Fruit fly (Drosophila melanogaster) whole organism, pupa: ENCODE measurements around the gene bves.

ENCODE experiments used
- CG10348 ChIP-seq: fragments of 200-800 bp; sonication (Bioruptor generic); IDR thresholded peaks from 2 replicates; pipeline ENCODE4 v1.3.6; 2022; ENCODE audit warnings: missing biosample characterization, missing genetic modification characterization
- CG12605 ChIP-seq: fragments of 200-800 bp; sonication (Bioruptor generic); IDR thresholded peaks from 2 replicates; pipeline ENCODE4 v1.3.6; 2022; ENCODE audit warnings: missing biosample characterization, missing genetic modification characterization
- CG13204 ChIP-seq: fragments of 200-800 bp; sonication (Bioruptor generic); optimal IDR thresholded peaks from 2 replicates; lab custom pipeline; 2018; ENCODE audit warnings: missing biosample characterization, mild to moderate bottlenecking, missing genetic modification characterization, moderate library complexity
- CG14655 ChIP-seq: fragments of 200-800 bp; sonication (Bioruptor generic); optimal IDR thresholded peaks from 3 replicates; lab custom pipeline; 2017; ENCODE audit warnings: mild to moderate bottlenecking, missing biosample characterization, missing genetic modification reagents, missing genetic modification characterization
- CG15710 ChIP-seq: fragments of 200-800 bp; sonication (Bioruptor generic); optimal IDR thresholded peaks from 2 replicates; lab custom pipeline; 2018; ENCODE audit warnings: missing biosample characterization, mild to moderate bottlenecking, missing genetic modification characterization, moderate library complexity
- CG17806 ChIP-seq: fragments of 200-800 bp; sonication (Bioruptor generic); optimal IDR thresholded peaks from 2 replicates; lab custom pipeline; 2018; ENCODE audit warnings: missing biosample characterization, mild to moderate bottlenecking, missing genetic modification characterization, moderate library complexity
- CG32121 ChIP-seq: fragments of 200-800 bp; sonication (Bioruptor generic); IDR thresholded peaks from 2 replicates; pipeline ENCODE4 v1.3.6; 2022; ENCODE audit warnings: missing biosample characterization, missing genetic modification characterization
- CG34367 ChIP-seq: fragments of 200-800 bp; sonication (Bioruptor generic); optimal IDR thresholded peaks from 2 replicates; lab custom pipeline; 2018; ENCODE audit warnings: missing biosample characterization, mild to moderate bottlenecking, missing genetic modification characterization
- CG4496 ChIP-seq: fragments of 200-800 bp; sonication (Bioruptor generic); IDR thresholded peaks from 3 replicates; pipeline ENCODE4 v1.3.6; 2022; ENCODE audit warnings: missing biosample characterization, missing genetic modification characterization
- CG8159 ChIP-seq: fragments of 200-800 bp; sonication (Bioruptor generic); optimal IDR thresholded peaks from 3 replicates; lab custom pipeline; 2018; ENCODE audit warnings: missing biosample characterization, mild to moderate bottlenecking, missing genetic modification characterization, moderate library complexity
- CG8301 ChIP-seq: fragments of 200-800 bp; sonication (Bioruptor generic); optimal IDR thresholded peaks from 2 replicates; lab custom pipeline; 2018; ENCODE audit warnings: missing biosample characterization, mild to moderate bottlenecking, missing genetic modification characterization
- CG9948 ChIP-seq: fragments of 200-800 bp; sonication (Bioruptor generic); optimal IDR thresholded peaks from 2 replicates; lab custom pipeline; 2018; ENCODE audit warnings: missing biosample characterization, mild to moderate bottlenecking, missing genetic modification characterization, moderate library complexity
- D1 ChIP-seq: fragments of 200-800 bp; sonication (Bioruptor generic); optimal IDR thresholded peaks from 2 replicates; lab custom pipeline; 2018; ENCODE audit warnings: missing biosample characterization, mild to moderate bottlenecking, missing genetic modification characterization, moderate library complexity
- EcR ChIP-seq: fragments of 200-800 bp; sonication (Bioruptor generic); optimal IDR thresholded peaks from 3 replicates; lab custom pipeline; 2019; ENCODE audit warnings: missing biosample characterization, missing genetic modification characterization, mild to moderate bottlenecking, moderate library complexity, missing genetic modification reagents
- Ets98B ChIP-seq: fragments of 200-800 bp; sonication (Bioruptor generic); IDR thresholded peaks from 2 replicates; pipeline ENCODE4 v1.3.6; 2022; ENCODE audit warnings: missing biosample characterization, missing genetic modification characterization
- Pif1A ChIP-seq: fragments of 200-800 bp; sonication (Bioruptor generic); optimal IDR thresholded peaks from 3 replicates; lab custom pipeline; 2016; ENCODE audit warnings: missing biosample characterization, missing genetic modification characterization
- Pif1B ChIP-seq: fragments of 200-800 bp; sonication (Bioruptor generic); optimal IDR thresholded peaks from 3 replicates; lab custom pipeline; 2016; ENCODE audit warnings: missing biosample characterization, missing genetic modification characterization
- Snoo ChIP-seq: fragments of 200-800 bp; sonication (Bioruptor generic); optimal IDR thresholded peaks from 3 replicates; lab custom pipeline; 2017; ENCODE audit warnings: missing biosample characterization, mild to moderate bottlenecking, missing genetic modification characterization, inconsistent platforms
- fd96Ca ChIP-seq: fragments of 200-800 bp; sonication (Bioruptor generic); IDR thresholded peaks from 3 replicates; pipeline ENCODE4 v1.3.6; 2022; ENCODE audit warnings: missing biosample characterization, missing genetic modification characterization
- gl ChIP-seq: fragments of 200-800 bp; sonication (Bioruptor generic); optimal IDR thresholded peaks from 2 replicates; lab custom pipeline; 2018; ENCODE audit warnings: missing biosample characterization, mild to moderate bottlenecking, missing genetic modification characterization
- rn ChIP-seq: fragments of 200-800 bp; sonication (Bioruptor generic); IDR thresholded peaks from 2 replicates; pipeline ENCODE4 v1.3.6; 2022; ENCODE audit warnings: missing biosample characterization, missing genetic modification characterization

The bves gene

DNA sequence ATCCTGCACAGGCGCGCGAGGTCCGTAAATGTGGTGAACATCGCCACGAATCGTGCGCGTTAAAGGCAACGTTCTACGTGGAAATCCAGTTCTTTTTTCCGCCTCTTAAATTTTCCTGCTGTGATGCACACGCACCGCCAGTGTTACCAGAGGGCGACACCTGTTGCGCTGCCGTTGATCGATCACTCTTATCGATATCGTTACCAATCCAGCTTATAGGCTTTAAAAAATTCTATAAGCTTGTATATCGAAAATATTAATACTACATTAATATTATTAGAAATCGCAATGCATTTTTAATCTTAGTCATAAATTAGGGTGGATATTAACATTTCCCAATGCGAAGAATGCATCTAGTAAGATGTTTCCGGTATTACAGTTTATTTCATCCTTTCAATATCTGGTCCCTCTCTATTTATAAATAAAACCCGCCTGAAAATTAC is 21.9 kb upstream of the bves start, which contains the start of gene CG1529:
Gene CG1529, minus strand, starts transcription at position 132 of the 443 bp plus-strand sequence.
- TF ChIP-seq CG8159 (tag; lab: Kevin White, UChicago): peak; percentile 8
- no peak for TF ChIP-seq CG12605 (GFP tag; lab: Robert Waterston, UW)

DNA sequence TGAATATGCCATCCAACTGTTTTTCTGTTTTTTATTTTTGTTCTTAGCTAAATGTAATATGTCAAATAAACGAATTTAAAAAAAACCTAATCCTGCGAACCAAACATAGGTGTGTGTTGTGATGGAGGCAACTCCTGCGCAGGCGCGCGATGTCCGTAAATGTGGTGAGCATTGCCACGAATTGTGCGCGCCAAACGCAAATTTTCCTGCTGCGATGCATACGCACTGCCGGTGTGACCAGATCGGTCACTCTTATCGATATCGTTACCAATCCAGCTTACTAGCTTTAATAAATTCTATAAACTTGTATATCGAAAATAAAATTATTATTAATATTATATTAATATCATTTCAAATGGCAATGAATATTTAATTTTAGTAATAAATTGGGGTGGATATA is 19.1 kb upstream of the bves start:
- TF ChIP-seq gl (tag; lab: Kevin White, UChicago) (no peak), CG8159 (tag; lab: Kevin White, UChicago) (no peak), CG12605 (GFP tag; lab: Robert Waterston, UW) (no peak), CG17806 (tag; lab: Kevin White, UChicago) (no peak), rn (GFP tag; lab: Robert Waterston, UW) (no peak), CG32121 (GFP tag; lab: Robert Waterston, UW) (no peak), D1 (no peak), CG15710 (tag; lab: Kevin White, UChicago) (no peak), Ets98B (GFP tag; lab: Robert Waterston, UW) (no peak), Pif1A (GFP tag; lab: Kevin White, UChicago) (no peak), Pif1B (GFP tag; lab: Kevin White, UChicago) (no peak), Snoo (tag; lab: Kevin White, UChicago) (no peak), fd96Ca (GFP tag; lab: Robert Waterston, UW) (no peak), CG8301 (tag; lab: Kevin White, UChicago) (no peak), CG9948 (tag; lab: Kevin White, UChicago) (no peak), EcR (GFP tag; lab: Kevin White, UChicago) (no peak), CG14655 (GFP tag; lab: Kevin White, UChicago) (no peak), CG34367 (tag; lab: Kevin White, UChicago) (no peak), CG4496 (GFP tag; lab: Robert Waterston, UW) (no peak), CG10348 (GFP tag; lab: Robert Waterston, UW) (no peak)

DNA sequence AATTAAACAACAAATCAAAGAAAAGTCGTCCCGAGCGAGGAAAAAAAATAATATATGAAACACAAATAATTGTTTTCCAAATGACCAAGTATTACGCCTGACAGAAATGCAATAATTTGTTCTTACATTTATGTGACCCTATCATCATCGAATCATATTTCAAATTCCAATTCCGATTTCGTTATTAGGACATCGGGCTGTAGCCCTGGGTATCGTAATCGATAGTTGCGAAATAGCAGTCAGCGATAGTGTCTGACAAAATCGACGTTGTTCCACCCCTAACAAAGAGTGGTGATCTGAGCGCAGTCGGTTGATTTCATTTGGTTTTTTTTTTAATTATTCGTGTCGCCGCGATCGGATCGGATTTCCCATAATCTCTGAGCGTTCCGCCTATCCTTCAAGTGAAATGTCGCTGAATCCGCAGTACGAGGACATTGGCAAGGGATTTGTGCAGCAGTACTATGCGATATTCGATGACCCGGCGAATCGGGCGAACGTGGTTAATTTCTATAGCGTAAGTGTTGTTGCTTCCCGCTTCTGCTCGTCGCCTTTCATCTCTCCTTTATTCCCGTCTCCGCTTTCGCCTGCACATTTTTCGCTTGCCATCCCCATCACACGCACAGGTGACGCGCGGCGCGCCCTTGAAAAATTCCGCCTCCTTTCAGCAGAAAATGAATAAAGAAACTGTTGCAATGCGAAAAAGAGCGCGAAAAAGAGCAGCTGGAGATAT is 18.4 kb upstream of the bves start, which contains the start of gene Ntf-2:
Gene Ntf-2, plus strand, starts transcription at position 262 of the 730 bp plus-strand sequence.
- TF ChIP-seq EcR (GFP tag; lab: Kevin White, UChicago) (peak; percentile 43), CG32121 (GFP tag; lab: Robert Waterston, UW) (no peak), Snoo (tag; lab: Kevin White, UChicago) (no peak), Pif1A (GFP tag; lab: Kevin White, UChicago) (no peak), CG12605 (GFP tag; lab: Robert Waterston, UW) (no peak), CG8301 (tag; lab: Kevin White, UChicago) (no peak)

DNA sequence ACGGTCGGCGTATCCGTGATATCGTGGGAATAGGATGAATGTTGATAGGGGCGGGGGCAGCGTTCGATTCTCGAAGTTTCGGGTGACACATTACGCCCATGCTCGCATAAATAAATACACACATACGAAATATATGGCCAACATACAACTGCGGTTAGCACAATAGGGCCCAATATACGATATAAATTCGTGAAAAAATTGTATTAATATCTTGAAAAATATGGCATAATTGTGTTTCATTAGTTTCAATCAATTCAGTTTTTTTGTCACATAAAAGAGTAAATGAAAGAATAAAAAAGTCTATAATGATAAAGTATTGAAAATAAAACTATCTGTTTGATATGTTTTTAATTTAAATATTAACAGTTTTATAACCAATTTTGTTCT is 17.8 kb upstream of the bves start:
- TF ChIP-seq rn (GFP tag; lab: Robert Waterston, UW): no peak
- TF ChIP-seq CG15710 (tag; lab: Kevin White, UChicago): no peak
- TF ChIP-seq Pif1B (GFP tag; lab: Kevin White, UChicago): no peak
- TF ChIP-seq fd96Ca (GFP tag; lab: Robert Waterston, UW): no peak
- TF ChIP-seq Pif1A (GFP tag; lab: Kevin White, UChicago): no peak
- no peak for TF ChIP-seq gl (tag; lab: Kevin White, UChicago)
- no peak for TF ChIP-seq CG8301 (tag; lab: Kevin White, UChicago)
- TF ChIP-seq CG8159 (tag; lab: Kevin White, UChicago): peak; percentile 14
- TF ChIP-seq CG14655 (GFP tag; lab: Kevin White, UChicago): no peak
- TF ChIP-seq CG4496 (GFP tag; lab: Robert Waterston, UW): no peak
- no peak for TF ChIP-seq CG32121 (GFP tag; lab: Robert Waterston, UW)
- no peak for TF ChIP-seq CG17806 (tag; lab: Kevin White, UChicago)
- no peak for TF ChIP-seq CG34367 (tag; lab: Kevin White, UChicago)
- TF ChIP-seq Snoo (tag; lab: Kevin White, UChicago): no peak
- peak; percentile 14; the same call in 1 of the 2 replicates for TF ChIP-seq Ets98B (GFP tag; lab: Robert Waterston, UW)
- no peak for TF ChIP-seq CG10348 (GFP tag; lab: Robert Waterston, UW)
- TF ChIP-seq EcR (GFP tag; lab: Kevin White, UChicago): no peak
- no peak for TF ChIP-seq CG12605 (GFP tag; lab: Robert Waterston, UW)
- no peak for TF ChIP-seq CG13204
- TF ChIP-seq CG9948 (tag; lab: Kevin White, UChicago): peak; percentile 10
- peak; percentile 34 for TF ChIP-seq D1

DNA sequence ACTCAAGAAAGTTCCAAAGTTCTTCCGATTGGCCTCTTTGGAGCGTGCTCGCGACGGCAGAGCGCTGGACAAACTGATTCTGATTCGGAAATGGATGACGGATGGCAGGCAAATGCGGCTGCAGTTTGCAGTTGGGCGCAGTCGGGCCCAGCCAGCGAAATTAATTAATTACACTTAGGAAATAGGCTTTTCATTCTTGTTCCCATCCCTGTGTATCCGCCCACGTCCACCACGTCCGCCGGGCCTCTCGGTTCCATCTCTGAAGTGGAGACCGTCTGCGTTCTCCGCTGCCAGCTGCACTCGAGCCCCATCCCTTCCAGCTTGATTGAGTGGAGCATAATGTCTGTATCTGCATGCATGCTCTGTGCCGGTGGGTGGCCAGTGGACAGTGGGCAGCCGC is 13.3 kb upstream of the bves start, which contains the start of gene CG15449:
Gene CG15449, minus strand, starts transcription at position 101 of the 400 bp plus-strand sequence.
- TF ChIP-seq EcR (GFP tag; lab: Kevin White, UChicago) (no peak), gl (tag; lab: Kevin White, UChicago) (no peak), CG32121 (GFP tag; lab: Robert Waterston, UW) (no peak), Snoo (tag; lab: Kevin White, UChicago) (no peak), CG12605 (GFP tag; lab: Robert Waterston, UW) (no peak), CG14655 (GFP tag; lab: Kevin White, UChicago) (no peak), CG13204 (no peak), CG8301 (tag; lab: Kevin White, UChicago) (no peak), CG10348 (GFP tag; lab: Robert Waterston, UW) (no peak), CG15710 (tag; lab: Kevin White, UChicago) (no peak), CG4496 (GFP tag; lab: Robert Waterston, UW) (no peak), CG9948 (tag; lab: Kevin White, UChicago) (no peak), Pif1B (GFP tag; lab: Kevin White, UChicago) (no peak), Pif1A (GFP tag; lab: Kevin White, UChicago) (no peak), D1 (no peak), CG34367 (tag; lab: Kevin White, UChicago) (no peak)
